Worm (Caenorhabditis elegans) whole organism, L4 larva: Measurements from ENCODE around the gene tbx-35.

Experiments used
- F10B5.3 ChIP-seq: sonication (generic microtip); optimal IDR thresholded peaks from 2 replicates; lab custom pipeline; 2016; ENCODE audit warnings: mild to moderate bottlenecking, missing genetic modification characterization, missing compliant biosample characterization
- F37D6.2 ChIP-seq: sonication (generic microtip); optimal IDR thresholded peaks from 2 replicates; lab custom pipeline; 2016; ENCODE audit warnings: mild to moderate bottlenecking, missing genetic modification characterization, missing compliant biosample characterization
- F44E2.7 ChIP-seq: fragments of 200-800 bp; sonication (Bioruptor generic); IDR thresholded peaks from 2 replicates; pipeline ENCODE4 v2.1.2; 2022; ENCODE audit warnings: missing genetic modification characterization, missing compliant biosample characterization
- F49E8.2 ChIP-seq: sonication (generic microtip); optimal IDR thresholded peaks from 2 replicates; lab custom pipeline; 2016; ENCODE audit warnings: missing compliant biosample characterization, mild to moderate bottlenecking, missing genetic modification characterization, borderline replicate concordance
- T20F7.1 ChIP-seq: fragments of 200-800 bp; sonication (Bioruptor generic); optimal IDR thresholded peaks from 2 replicates; lab custom pipeline; 2018; ENCODE audit warnings: mild to moderate bottlenecking, missing genetic modification characterization, missing compliant biosample characterization
- T26A8.4 ChIP-seq: fragments of 200-800 bp; sonication (Bioruptor generic); IDR thresholded peaks from 2 replicates; pipeline ENCODE4 v1.3.6; 2022; ENCODE audit warnings: missing genetic modification characterization, missing compliant biosample characterization
- Y48G9A.11 ChIP-seq: fragments of 200-800 bp; sonication (Bioruptor generic); IDR thresholded peaks from 2 replicates; pipeline ENCODE4 v1.3.6; 2022; ENCODE audit warnings: missing genetic modification reagents, missing genetic modification characterization, missing compliant biosample characterization
- ceh-32 ChIP-seq: sonication (generic microtip); optimal IDR thresholded peaks from 2 replicates; lab custom pipeline; 2016; ENCODE audit warnings: mild to moderate bottlenecking, missing genetic modification characterization, missing compliant biosample characterization; ENCODE audit not compliant: poor library complexity
- ceh-44 ChIP-seq: fragments of 200-800 bp; sonication (Bioruptor generic); IDR thresholded peaks from 2 replicates; pipeline ENCODE4 v1.3.6; 2022; ENCODE audit warnings: missing genetic modification reagents, missing genetic modification characterization, missing compliant biosample characterization
- ceh-62 ChIP-seq: sonication (generic microtip); optimal IDR thresholded peaks from 2 replicates; lab custom pipeline; 2017; ENCODE audit warnings: missing biosample characterization, missing genetic modification characterization
- ceh-82 ChIP-seq: sonication (generic microtip); optimal IDR thresholded peaks from 2 replicates; lab custom pipeline; 2017; ENCODE audit warnings: missing biosample characterization, missing genetic modification characterization
- daf-12 ChIP-seq: fragments of 150-350 bp; optimal IDR thresholded peaks from 2 replicates; lab custom pipeline; 2014; ENCODE audit warnings: missing biosample characterization, missing genetic modification reagents, missing genetic modification characterization
- dmd-8 ChIP-seq: fragments of 200-800 bp; sonication (Bioruptor generic); IDR thresholded peaks from 2 replicates; pipeline ENCODE4 v1.3.6; 2022; ENCODE audit warnings: missing genetic modification characterization, missing compliant biosample characterization
- dmd-9 ChIP-seq: fragments of 200-800 bp; sonication (Bioruptor generic); IDR thresholded peaks from 2 replicates; pipeline ENCODE4 v1.3.6; 2022; ENCODE audit warnings: missing genetic modification reagents, missing genetic modification characterization, missing compliant biosample characterization
- duxl-1 ChIP-seq: sonication (generic microtip); optimal IDR thresholded peaks from 2 replicates; lab custom pipeline; 2016; ENCODE audit warnings: mild to moderate bottlenecking, missing genetic modification characterization, moderate library complexity, missing compliant biosample characterization; ENCODE audit not compliant: poor library complexity
- fkh-10 ChIP-seq: fragments of 150-350 bp; optimal IDR thresholded peaks from 2 replicates; lab custom pipeline; 2014; ENCODE audit warnings: missing biosample characterization, missing genetic modification reagents, missing genetic modification characterization
- fos-1 ChIP-seq: fragments of 150-350 bp; optimal IDR thresholded peaks from 2 replicates; lab custom pipeline; 2014; ENCODE audit warnings: missing biosample characterization, missing genetic modification characterization
- gei-8 ChIP-seq: fragments of 200-800 bp; sonication (Bioruptor generic); optimal IDR thresholded peaks from 2 replicates; lab custom pipeline; 2018; ENCODE audit warnings: mild to moderate bottlenecking, missing genetic modification characterization, missing compliant biosample characterization
- hif-1 ChIP-seq, 2 experiments: sonication (generic microtip); optimal IDR thresholded peaks; 2 replicates each; lab custom pipeline; 2016 to 2017; ENCODE audit warnings: missing compliant biosample characterization in 2 of 2, missing genetic modification characterization in 2 of 2, missing genetic modification reagents in 2 of 2, missing genotype in 2 of 2, mild to moderate bottlenecking in 1 of 2
- lin-39 ChIP-seq: fragments of 150-350 bp; optimal IDR thresholded peaks from 2 replicates; lab custom pipeline; 2014; ENCODE audit warnings: missing biosample characterization, missing genetic modification reagents, missing genetic modification characterization
- mep-1 ChIP-seq: fragments of 150-350 bp; sonication (generic microtip); optimal IDR thresholded peaks from 3 replicates; lab custom pipeline; 2014; ENCODE audit warnings: missing biosample characterization, missing genetic modification characterization
- mxl-2 ChIP-seq: fragments of 200-800 bp; sonication (Bioruptor generic); conservative IDR thresholded peaks from 2 replicates; pipeline ENCODE4 v1.3.6; 2022; ENCODE audit warnings: missing genetic modification reagents, missing genetic modification characterization, missing compliant biosample characterization
- nhr-28 ChIP-seq: fragments of 150-350 bp; optimal IDR thresholded peaks from 2 replicates; lab custom pipeline; 2014; ENCODE audit warnings: missing biosample characterization, missing genetic modification characterization
- nhr-48 ChIP-seq: sonication (generic microtip); optimal IDR thresholded peaks from 2 replicates; lab custom pipeline; 2016; ENCODE audit warnings: mild to moderate bottlenecking, missing genetic modification characterization, missing compliant biosample characterization
- nhr-6 ChIP-seq: fragments of 150-350 bp; optimal IDR thresholded peaks from 2 replicates; lab custom pipeline; 2014; ENCODE audit warnings: missing biosample characterization, missing genetic modification characterization
- nhr-76 ChIP-seq: fragments of 150-350 bp; optimal IDR thresholded peaks from 2 replicates; lab custom pipeline; 2014; ENCODE audit warnings: missing biosample characterization, missing genetic modification characterization
- rbr-2 ChIP-seq: sonication (generic microtip); optimal IDR thresholded peaks from 2 replicates; lab custom pipeline; 2016; ENCODE audit warnings: missing genotype, missing genetic modification characterization, missing compliant biosample characterization
- set-16 ChIP-seq: fragments of 200-800 bp; sonication (Bioruptor generic); IDR thresholded peaks from 2 replicates; pipeline ENCODE4 v1.3.6; 2022; ENCODE audit warnings: missing genetic modification reagents, missing genetic modification characterization, missing compliant biosample characterization
- skn-1 ChIP-seq: fragments of 150-350 bp; optimal IDR thresholded peaks from 2 replicates; lab custom pipeline; 2014; ENCODE audit warnings: missing biosample characterization, missing genetic modification characterization
- snpc-1.2 ChIP-seq: fragments of 200-800 bp; sonication (Bioruptor generic); IDR thresholded peaks from 2 replicates; pipeline ENCODE4 v1.3.6; 2022; ENCODE audit warnings: missing genetic modification reagents, missing genetic modification characterization, missing compliant biosample characterization
- snpc-4 ChIP-seq: fragments of 150-350 bp; optimal IDR thresholded peaks from 2 replicates; lab custom pipeline; 2014; ENCODE audit warnings: missing biosample characterization, missing genetic modification characterization
- spr-1 ChIP-seq: sonication (generic microtip); optimal IDR thresholded peaks from 2 replicates; lab custom pipeline; 2016; ENCODE audit warnings: mild to moderate bottlenecking, missing genetic modification characterization, missing compliant biosample characterization
- unc-130 ChIP-seq: sonication (generic microtip); optimal IDR thresholded peaks from 2 replicates; lab custom pipeline; 2016; ENCODE audit warnings: missing genetic modification reagents, missing genetic modification characterization, missing compliant biosample characterization
- unc-39 ChIP-seq: sonication (generic microtip); optimal IDR thresholded peaks from 2 replicates; lab custom pipeline; 2017; ENCODE audit warnings: missing biosample characterization, missing genetic modification characterization
- zag-1 ChIP-seq: fragments of 150-350 bp; optimal IDR thresholded peaks from 2 replicates; lab custom pipeline; 2014; ENCODE audit warnings: missing biosample characterization, missing genetic modification characterization
- zfp-2 ChIP-seq: sonication (generic microtip); optimal IDR thresholded peaks from 2 replicates; lab custom pipeline; 2016; ENCODE audit warnings: mild to moderate bottlenecking, missing genetic modification characterization, missing compliant biosample characterization
- zip-2 ChIP-seq: fragments of 150-350 bp; optimal IDR thresholded peaks from 2 replicates; lab custom pipeline; 2014; ENCODE audit warnings: missing biosample characterization, missing genetic modification characterization

The tbx-35 gene

DNA sequence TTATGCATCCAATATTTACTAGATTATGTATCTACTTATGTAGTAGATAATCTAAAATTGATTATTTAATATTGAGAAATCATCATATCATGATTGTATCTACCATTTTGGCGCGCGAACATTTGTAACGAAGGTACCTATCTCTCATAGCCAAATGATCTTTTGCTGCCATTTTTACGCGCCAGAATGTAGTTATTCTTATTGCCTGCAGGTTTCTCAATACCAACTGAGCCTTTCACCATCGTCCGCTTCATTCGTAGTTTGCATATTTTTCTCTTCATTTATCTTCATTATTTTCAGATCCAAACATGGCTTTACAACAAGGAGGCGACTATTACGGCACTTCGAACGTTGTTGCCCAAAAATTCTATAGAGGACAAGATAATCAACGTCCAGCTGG, 2.6 kb upstream of the tbx-35 start, which contains the start of gene ZK177.1:
Gene ZK177.1 (plus strand): TSS at position 301 of the 400 bp plus-strand sequence.
- no peak for TF ChIP-seq set-16 (GFP tag; lab: Robert Waterston, UW)
- TF ChIP-seq fkh-10 = no peak
- TF ChIP-seq, all 104 proteins: peak for 0

DNA sequence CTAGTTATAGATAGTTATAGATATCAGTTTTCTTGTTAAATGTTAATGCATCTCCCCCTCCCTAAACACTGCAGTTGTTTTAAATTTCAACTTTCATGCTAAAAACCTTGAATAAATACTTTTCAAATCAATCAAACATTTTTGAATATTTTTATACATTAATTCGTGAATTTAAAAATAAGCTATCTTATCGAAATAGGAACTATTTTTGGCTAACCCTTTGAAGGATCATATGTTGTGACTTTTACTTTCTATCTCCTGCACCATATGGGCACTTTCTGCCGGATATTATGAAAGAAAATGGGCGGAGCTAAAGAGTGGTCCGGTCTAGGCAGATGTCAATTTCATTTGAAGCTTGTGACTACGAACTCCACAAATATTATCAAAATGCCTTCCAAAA, 2.6 kb downstream of the tbx-35 start, which contains the start of gene ZK177.11:
Gene ZK177.11 (plus strand): TSS at position 301 of the 400 bp plus-strand sequence.
- TF ChIP-seq unc-39 (no peak), nhr-28 (tag; lab: Kevin White, UChicago) (no peak), lin-39 (tag; lab: Kevin White, UChicago) (no peak), spr-1 (tag; lab: Kevin White, UChicago) (no peak), ceh-62 (tag; lab: Kevin White, UChicago) (no peak)

DNA sequence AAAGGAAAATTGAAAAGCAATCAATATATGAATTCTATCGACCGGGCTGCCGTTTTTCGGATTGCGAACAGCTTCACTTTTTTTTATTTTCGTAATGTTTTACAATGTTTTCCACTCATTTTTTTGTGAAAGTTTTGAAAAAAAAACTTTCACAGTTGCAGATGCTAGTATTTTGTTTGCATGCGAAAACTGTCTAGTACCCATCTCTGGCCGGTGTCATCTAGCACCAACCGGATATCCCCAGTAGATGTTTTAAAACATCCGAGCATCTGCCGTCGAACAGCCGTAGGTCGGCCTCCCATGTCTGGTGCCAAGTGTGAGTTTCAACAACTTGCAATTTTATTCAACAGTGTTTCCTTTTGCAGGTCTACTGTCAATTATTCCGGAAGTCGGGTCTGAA, 3.8 kb downstream of the tbx-35 start, which contains the start of gene ZK177.12:
Gene ZK177.12 (plus strand): TSS at position 301 of the 400 bp plus-strand sequence.
- TF ChIP-seq duxl-1 (tag; lab: Kevin White, UChicago) = no peak
- TF ChIP-seq dmd-8 (GFP tag; lab: Robert Waterston, UW) = no peak
- TF ChIP-seq F37D6.2 (tag; lab: Kevin White, UChicago) = no peak
- TF ChIP-seq lin-39 (tag; lab: Kevin White, UChicago) = no peak
- no peak for TF ChIP-seq hif-1 (tag; optimal IDR thresholded peaks at IDR 0.05; lab: Kevin White, UChicago)
- no peak for TF ChIP-seq fkh-10
- no peak for TF ChIP-seq snpc-4 (tag; lab: Kevin White, UChicago)
- TF ChIP-seq ceh-82 (tag; lab: Kevin White, UChicago) = no peak
- no peak for TF ChIP-seq daf-12 (tag; lab: Kevin White, UChicago)
- no peak for TF ChIP-seq fos-1 (tag; lab: Kevin White, UChicago)

DNA sequence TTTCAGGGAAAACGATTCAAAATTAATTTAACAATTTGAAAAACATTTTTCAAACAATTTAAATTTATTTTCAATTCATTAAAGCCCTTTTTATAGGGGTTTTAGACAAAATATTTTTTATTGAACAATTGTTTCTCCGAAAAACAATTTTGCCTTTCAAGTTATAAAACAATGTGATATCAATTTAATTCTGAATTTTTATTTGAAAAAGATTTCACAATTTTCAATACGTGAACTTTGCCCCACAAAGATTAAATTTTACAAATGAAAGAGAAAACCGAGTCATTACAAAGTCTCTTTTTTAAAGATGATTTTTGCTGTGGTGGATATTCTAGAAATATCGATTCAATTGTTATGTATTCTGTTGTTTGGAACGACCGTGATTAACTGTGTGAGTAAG, 6.3 kb downstream of the tbx-35 start, which contains the start of gene ZK177.2:
Gene ZK177.2 (plus strand): TSS at position 301 of the 400 bp plus-strand sequence.
- no peak for TF ChIP-seq skn-1 (tag; lab: Kevin White, UChicago)
- no peak for TF ChIP-seq dmd-9 (GFP tag; lab: Robert Waterston, UW)
- TF ChIP-seq zag-1 = no peak
- TF ChIP-seq rbr-2 (tag; lab: Kevin White, UChicago) = no peak

DNA sequence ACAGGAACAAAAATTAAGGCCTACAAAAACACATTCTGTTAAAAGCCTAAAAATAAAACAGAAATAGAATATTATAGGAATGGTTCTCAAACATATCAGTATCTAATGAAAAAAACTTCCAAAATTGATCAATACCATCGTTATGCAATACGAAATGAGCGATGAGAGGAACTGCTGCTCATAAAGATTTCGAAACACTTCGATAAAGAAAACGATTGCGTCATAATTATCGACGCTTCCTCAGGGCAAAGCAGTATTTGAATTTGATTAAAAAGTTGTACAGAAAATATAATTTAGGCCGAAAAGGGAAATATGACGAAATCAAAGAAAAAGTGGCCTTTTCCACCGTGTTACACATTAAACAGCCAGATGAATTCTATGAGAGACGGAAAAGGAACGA, 7.1 kb downstream of the tbx-35 start:
- no peak for TF ChIP-seq set-16 (GFP tag; lab: Robert Waterston, UW)
- no peak for TF ChIP-seq nhr-6

DNA sequence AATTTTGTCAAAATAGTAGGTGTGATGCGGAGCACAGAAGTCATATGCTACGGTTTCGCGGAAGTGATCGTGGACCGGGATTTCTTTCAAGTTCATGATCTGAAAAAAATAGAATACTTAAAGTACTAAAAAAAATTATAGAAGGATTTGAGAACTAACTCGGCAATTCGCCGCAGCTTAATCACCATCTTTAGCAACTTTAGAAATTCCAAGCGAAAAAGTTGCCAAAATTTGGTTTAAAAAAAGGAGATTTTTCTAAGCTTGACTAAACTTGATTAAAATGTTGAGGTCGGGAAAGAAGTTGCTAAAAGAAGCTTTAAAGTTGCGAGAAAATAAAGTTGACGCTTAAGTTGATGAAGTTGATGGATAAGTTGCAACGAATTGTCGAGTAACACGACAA, 7.6 kb downstream of the tbx-35 start, which contains the start of gene ZK177.9:
Gene ZK177.9 (minus strand): TSS at position 101 of the 400 bp plus-strand sequence.
- TF ChIP-seq T26A8.4 (GFP tag; lab: Robert Waterston, UW) (no peak), ceh-32 (no peak), nhr-48 (tag; lab: Kevin White, UChicago) (no peak), zip-2 (tag; lab: Kevin White, UChicago) (no peak), ceh-44 (GFP tag; lab: Robert Waterston, UW) (no peak), F10B5.3 (no peak), snpc-1.2 (GFP tag; lab: Robert Waterston, UW) (no peak), mep-1 (tag; lab: Kevin White, UChicago) (no peak), F44E2.7 (GFP tag; lab: Robert Waterston, UW) (no peak), nhr-28 (tag; lab: Kevin White, UChicago) (no peak), Y48G9A.11 (GFP tag; lab: Robert Waterston, UW) (no peak), unc-130 (GFP tag; lab: Kevin White, UChicago) (no peak), gei-8 (GFP tag; lab: Kevin White, UChicago) (no peak), snpc-4 (tag; lab: Kevin White, UChicago) (no peak), zfp-2 (tag; lab: Kevin White, UChicago) (no peak), mxl-2 (GFP tag; lab: Robert Waterston, UW) (no peak), nhr-76 (tag; lab: Kevin White, UChicago) (no peak), F49E8.2 (tag; lab: Kevin White, UChicago) (no peak), ceh-62 (tag; lab: Kevin White, UChicago) (no peak), T20F7.1 (GFP tag; lab: Kevin White, UChicago) (no peak)
